Fruit fly (Drosophila melanogaster) whole organism, prepupa: ENCODE measurements around the gene CG17633.

ENCODE experiments used
- Blimp-1 ChIP-seq: fragments of 200-800 bp; sonication (Bioruptor generic); optimal IDR thresholded peaks from 3 replicates; lab custom pipeline; 2017; ENCODE audit warnings: missing biosample characterization, missing genetic modification characterization, mild to moderate bottlenecking, moderate library complexity, missing genetic modification reagents
- CG11294 ChIP-seq: fragments of 200-800 bp; sonication (Bioruptor generic); IDR thresholded peaks from 2 replicates; pipeline ENCODE4 v1.3.6; 2022; ENCODE audit warnings: missing biosample characterization, missing genetic modification characterization
- CG6163 ChIP-seq: fragments of 200-800 bp; sonication (Bioruptor generic); IDR thresholded peaks from 3 replicates; pipeline ENCODE4 v1.3.6; 2022; ENCODE audit warnings: missing biosample characterization, missing genetic modification characterization
- CG6854 ChIP-seq: fragments of 200-800 bp; sonication (Bioruptor generic); optimal IDR thresholded peaks from 2 replicates; lab custom pipeline; 2017; ENCODE audit warnings: missing biosample characterization, mild to moderate bottlenecking, missing genetic modification characterization
- CG8632 ChIP-seq: fragments of 200-800 bp; sonication (Bioruptor generic); optimal IDR thresholded peaks from 3 replicates; lab custom pipeline; 2016; ENCODE audit warnings: missing biosample characterization, missing genetic modification characterization
- Sox102F ChIP-seq: fragments of 200-800 bp; sonication (Bioruptor generic); optimal IDR thresholded peaks from 2 replicates; lab custom pipeline; 2016; ENCODE audit warnings: missing biosample characterization, mild to moderate bottlenecking, missing genetic modification characterization
- Sox14 ChIP-seq: fragments of 200-800 bp; sonication (Bioruptor generic); optimal IDR thresholded peaks from 3 replicates; lab custom pipeline; 2016; ENCODE audit warnings: missing biosample characterization, missing genetic modification characterization
- achi ChIP-seq: fragments of 200-800 bp; sonication (Bioruptor generic); optimal IDR thresholded peaks from 3 replicates; lab custom pipeline; 2016; ENCODE audit warnings: missing biosample characterization, missing genetic modification characterization
- dac ChIP-seq: fragments of 200-800 bp; sonication (Bioruptor generic); optimal IDR thresholded peaks from 2 replicates; lab custom pipeline; 2017; ENCODE audit warnings: missing biosample characterization, mild to moderate bottlenecking, missing genetic modification characterization
- eg ChIP-seq: fragments of 200-800 bp; sonication (Bioruptor generic); IDR thresholded peaks from 3 replicates; pipeline ENCODE4 v1.3.6; 2022; ENCODE audit warnings: missing biosample characterization, missing genetic modification characterization
- esn ChIP-seq: fragments of 200-800 bp; sonication (Bioruptor generic); optimal IDR thresholded peaks from 2 replicates; lab custom pipeline; 2016; ENCODE audit warnings: missing biosample characterization, mild to moderate bottlenecking, missing genetic modification characterization, moderate library complexity
- pdm3 ChIP-seq: fragments of 200-800 bp; sonication (Bioruptor generic); optimal IDR thresholded peaks from 3 replicates; lab custom pipeline; 2016; ENCODE audit warnings: missing biosample characterization, missing genetic modification characterization
- spab ChIP-seq: fragments of 200-800 bp; sonication (Bioruptor generic); optimal IDR thresholded peaks from 2 replicates; lab custom pipeline; 2017; ENCODE audit warnings: missing biosample characterization, mild to moderate bottlenecking, missing genetic modification characterization, missing genetic modification reagents

DNA sequence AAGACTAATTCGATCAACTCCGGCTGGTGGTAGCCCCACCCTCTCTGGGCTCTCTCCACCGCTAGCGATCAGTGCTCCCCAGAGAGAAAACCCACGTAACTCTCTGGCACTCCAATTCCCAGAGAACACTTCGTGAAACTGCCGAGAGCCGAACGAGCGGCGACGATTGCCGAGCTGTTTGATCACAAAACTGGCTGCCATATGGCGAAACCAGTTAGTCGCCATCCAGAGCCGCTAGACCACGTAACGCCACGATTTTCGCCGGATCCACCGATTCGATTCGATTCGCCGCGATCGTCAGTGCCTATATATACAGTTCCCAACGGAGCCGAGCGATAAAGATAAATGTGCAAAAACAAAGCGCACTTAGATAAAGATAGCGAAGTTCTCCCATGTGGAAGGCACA is 13.3 kb downstream of the CG17633 start, which contains the start of gene IP3K1:
- TF ChIP-seq eg (GFP tag; lab: Robert Waterston, UW) (peak; percentile 81; the same call in 2 of the 3 replicates), CG11294 (GFP tag; lab: Robert Waterston, UW) (no peak), dac (GFP tag; lab: Kevin White, UChicago) (no peak), Sox102F (peak; percentile 75), CG6854 (GFP tag; lab: Kevin White, UChicago) (peak; percentile 88), Sox14 (GFP tag; lab: Kevin White, UChicago) (peak; percentile 60), Blimp-1 (GFP tag; lab: Kevin White, UChicago) (no peak), spab (GFP tag; lab: Kevin White, UChicago) (peak; percentile 31), achi (GFP tag; lab: Kevin White, UChicago) (no peak), CG6163 (GFP tag; lab: Robert Waterston, UW) (peak; percentile 80; the same call in 2 of the 3 replicates), pdm3 (GFP tag; lab: Kevin White, UChicago) (no peak), CG8632 (GFP tag; lab: Kevin White, UChicago) (peak; percentile 8), esn (GFP tag; lab: Kevin White, UChicago) (peak; percentile 57)
